Worm (Caenorhabditis elegans) whole organism, early embryonic: ENCODE data around the gene Y97E10AR.1.

Source experiments
- F13C5.2 ChIP-seq: sonication (generic microtip); optimal IDR thresholded peaks from 2 replicates; lab custom pipeline; 2017; ENCODE audit warnings: mild to moderate bottlenecking, missing genetic modification characterization, inconsistent platforms, missing compliant biosample characterization
- aly-1 ChIP-seq: sonication (generic microtip); optimal IDR thresholded peaks from 2 replicates; lab custom pipeline; 2016; ENCODE audit warnings: missing genetic modification characterization, missing compliant biosample characterization
- ama-1 ChIP-seq: fragments of 150-350 bp; optimal IDR thresholded peaks from 2 replicates; lab custom pipeline; 2014
- ceh-36 ChIP-seq: sonication (generic microtip); optimal IDR thresholded peaks from 2 replicates; lab custom pipeline; 2016; ENCODE audit warnings: missing genetic modification characterization, inconsistent platforms, missing compliant biosample characterization
- ets-7 ChIP-seq: sonication (generic microtip); optimal IDR thresholded peaks from 2 replicates; lab custom pipeline; 2016; ENCODE audit warnings: missing genotype, missing genetic modification characterization, missing compliant biosample characterization
- flt-1 ChIP-seq: fragments of 200-800 bp; sonication (Bioruptor generic); IDR thresholded peaks from 2 replicates; pipeline ENCODE4 v1.3.6; 2022; ENCODE audit warnings: missing genetic modification characterization, missing compliant biosample characterization
- hmg-4 ChIP-seq: fragments of 200-800 bp; sonication (Bioruptor generic); optimal IDR thresholded peaks from 2 replicates; lab custom pipeline; 2018; ENCODE audit warnings: mild to moderate bottlenecking, missing genetic modification characterization, missing compliant biosample characterization
- pes-1 ChIP-seq: fragments of 200-800 bp; sonication (Bioruptor generic); IDR thresholded peaks from 2 replicates; pipeline ENCODE4 v1.3.6; 2022; ENCODE audit warnings: missing genetic modification reagents, missing genetic modification characterization, missing compliant biosample characterization
- sea-1 ChIP-seq: fragments of 200-800 bp; sonication (Bioruptor generic); conservative IDR thresholded peaks from 2 replicates; pipeline ENCODE4 v1.3.6; 2022; ENCODE audit warnings: missing genetic modification characterization, missing compliant biosample characterization
- tbx-37 ChIP-seq: fragments of 200-800 bp; sonication (Bioruptor generic); conservative IDR thresholded peaks from 2 replicates; pipeline ENCODE4 v1.3.6; 2022; ENCODE audit warnings: missing genetic modification reagents, missing genetic modification characterization, missing compliant biosample characterization

- TF ChIP-seq F13C5.2 (tag; lab: Kevin White, UChicago) (no peak), ama-1 (lab: Kevin White, UChicago) (no peak), tbx-37 (GFP tag; lab: Robert Waterston, UW) (no peak), ets-7 (tag; lab: Kevin White, UChicago) (no peak), flt-1 (GFP tag; lab: Robert Waterston, UW) (no peak), pes-1 (no peak), ceh-36 (tag; lab: Kevin White, UChicago) (no peak), sea-1 (GFP tag; lab: Robert Waterston, UW) (no peak), aly-1 (tag; lab: Kevin White, UChicago) (no peak), hmg-4 (no peak)
These were observed 29.9 kb upstream of the Y97E10AR.1 start for ce11 chrV:7971376-7971775.
